Fruit fly (Drosophila melanogaster): ENCODE data around the gene Naa30B.

Naa30B gene

dm6 chr3L:1478998-1479680 lies 7.3 kb upstream of the Naa30B start (continued):
- peak; percentile 60 for TF ChIP-seq CG3032 (tag; optimal IDR thresholded peaks at IDR 0.05)
- TF ChIP-seq pdm3 (GFP tag; optimal IDR thresholded peaks at IDR 0.05): peak; percentile 40
- TF ChIP-seq Sox14 (GFP tag; optimal IDR thresholded peaks at IDR 0.05): peak; percentile 54
- peak; percentile 49 for TF ChIP-seq cyc (GFP tag; optimal IDR thresholded peaks at IDR 0.05)
- peak; percentile 14 for TF ChIP-seq CG11902 (GFP tag; optimal IDR thresholded peaks at IDR 0.05)
- TF ChIP-seq CG31627 (GFP tag; optimal IDR thresholded peaks at IDR 0.05): peak; percentile 68
- peak; percentile 34 for TF ChIP-seq CG8632 (GFP tag; optimal IDR thresholded peaks at IDR 0.05)
- TF ChIP-seq CG6276 (GFP tag; optimal IDR thresholded peaks at IDR 0.05): no peak
- peak; percentile 8 for TF ChIP-seq net (GFP tag; optimal IDR thresholded peaks at IDR 0.05)

- TF ChIP-seq Ets21C (GFP tag; optimal IDR thresholded peaks at IDR 0.05) (no peak), CG3919 (GFP tag; optimal IDR thresholded peaks at IDR 0.05) (no peak), dsx (GFP tag; optimal IDR thresholded peaks at IDR 0.05; ENCODE audit: poor library complexity, severe bottlenecking) (no peak), CG11902 (GFP tag; optimal IDR thresholded peaks at IDR 0.05) (no peak), CG16779 (tag; optimal IDR thresholded peaks at IDR 0.05) (no peak), CG6854 (GFP tag; optimal IDR thresholded peaks at IDR 0.05) (no peak), OdsH (GFP tag; optimal IDR thresholded peaks at IDR 0.05) (no peak), CG8319 (GFP tag; optimal IDR thresholded peaks at IDR 0.05) (no peak), CG9139 (GFP tag; optimal IDR thresholded peaks at IDR 0.05) (no peak), fd85E (GFP tag; optimal IDR thresholded peaks at IDR 0.05) (no peak), CG4318 (GFP tag; optimal IDR thresholded peaks at IDR 0.05) (no peak), CG10631 (GFP tag; optimal IDR thresholded peaks at IDR 0.05) (no peak), vri (GFP tag; optimal IDR thresholded peaks at IDR 0.05) (no peak)
These were observed 5.5 kb upstream of the Naa30B start, which contains the start of gene robl62A for dm6 chr3L:1477319-1477718. robl62A (plus strand) TSS chr3L:1477619.

- TF ChIP-seq Ets96B (tag; optimal IDR thresholded peaks at IDR 0.05): no peak
- TF ChIP-seq svp (GFP tag): peak; percentile 3
These were observed 3.3 kb upstream of the Naa30B start, which contains the start of gene Ptp61F for dm6 chr3L:1475157-1475556. Ptp61F (minus strand) TSS chr3L:1475257.

- TF ChIP-seq Lpt (GFP tag; optimal IDR thresholded peaks at IDR 0.05) (no peak), CG8319 (GFP tag; optimal IDR thresholded peaks at IDR 0.05) (no peak), svp (GFP tag) (no peak), ss (GFP tag; optimal IDR thresholded peaks at IDR 0.05) (no peak), achi (GFP tag; optimal IDR thresholded peaks at IDR 0.05) (no peak), Hr4 (GFP tag; optimal IDR thresholded peaks at IDR 0.05) (no peak), dsx (GFP tag; optimal IDR thresholded peaks at IDR 0.05; ENCODE audit: poor library complexity, severe bottlenecking) (no peak), Eip75B (GFP tag; optimal IDR thresholded peaks at IDR 0.05) (no peak), CG4318 (GFP tag; optimal IDR thresholded peaks at IDR 0.05) (no peak), CG8632 (GFP tag; optimal IDR thresholded peaks at IDR 0.05) (no peak), Sox14 (GFP tag; optimal IDR thresholded peaks at IDR 0.05) (no peak), acj6 (GFP tag; optimal IDR thresholded peaks at IDR 0.05) (no peak), CG6163 (GFP tag; IDR thresholded peaks at IDR 0.05) (no peak), fd59A (GFP tag; optimal IDR thresholded peaks at IDR 0.05) (no peak), Smox (GFP tag; optimal IDR thresholded peaks at IDR 0.05) (no peak), Eip93F (GFP tag; optimal IDR thresholded peaks at IDR 0.05) (no peak), CG32006 (GFP tag; optimal IDR thresholded peaks at IDR 0.05) (no peak), vri (GFP tag; optimal IDR thresholded peaks at IDR 0.05) (no peak), Blimp-1 (GFP tag; optimal IDR thresholded peaks at IDR 0.05) (no peak), CG10631 (GFP tag; optimal IDR thresholded peaks at IDR 0.05) (no peak)
These were observed 823 bp downstream of the Naa30B start for dm6 chr3L:1471037-1471436.

Measured in whole organism, prepupa.